Fruit fly (Drosophila melanogaster): ENCODE results near the gene CG13014.
A peak's percentile ranks its signal among the peaks of the same experiment; 100 is the strongest.

The CG13014 gene

DNA sequence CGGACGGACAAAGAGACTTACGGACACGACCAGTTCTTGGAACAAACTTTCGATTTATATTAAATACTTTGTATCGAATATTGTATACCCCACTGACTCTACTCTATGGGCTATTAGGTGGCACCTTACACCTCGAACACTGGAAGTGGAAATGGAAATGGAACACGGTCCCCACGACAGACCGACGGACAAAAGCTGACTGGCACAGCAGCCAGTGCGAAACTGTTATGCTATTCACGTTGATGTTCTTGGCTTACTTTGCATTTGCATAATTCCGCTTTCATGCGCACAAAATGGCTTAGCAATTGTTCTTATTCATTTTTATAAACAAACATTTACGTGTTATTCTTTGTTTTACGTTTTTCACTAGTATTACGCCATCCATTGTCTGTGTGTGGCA lies 13.6 kb upstream of the CG13014 start:
- no peak for TF ChIP-seq insv (optimal IDR thresholded peaks at IDR 0.05)
- no peak for TF ChIP-seq h (optimal IDR thresholded peaks at IDR 0.05)
- no peak for TF ChIP-seq psq (optimal IDR thresholded peaks at IDR 0.05)
- no peak for TF ChIP-seq Myc (optimal IDR thresholded peaks at IDR 0.05)
- no peak for TF ChIP-seq ttk (optimal IDR thresholded peaks at IDR 0.05)
- no peak for TF ChIP-seq Sin3A (optimal IDR thresholded peaks at IDR 0.05)

DNA sequence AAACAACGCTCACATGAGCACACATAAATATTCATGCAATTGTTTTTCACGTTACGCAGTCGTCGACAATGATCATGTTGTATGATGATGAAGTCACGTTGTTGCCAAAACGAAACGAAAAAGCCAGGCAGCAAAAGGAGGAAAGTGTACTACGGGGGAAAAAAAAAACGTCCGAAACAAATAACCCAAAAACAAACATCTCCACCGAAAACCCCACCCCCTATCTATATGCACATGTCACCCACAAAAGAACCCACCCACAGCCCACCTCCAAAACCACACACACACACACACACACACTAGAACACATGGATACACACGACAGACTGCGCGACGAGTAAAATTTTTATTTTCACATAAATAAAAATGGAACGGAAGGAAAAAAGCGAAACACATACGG lies 12.6 kb upstream of the CG13014 start:
- TF ChIP-seq insv (optimal IDR thresholded peaks at IDR 0.05) (no peak), h (optimal IDR thresholded peaks at IDR 0.05) (no peak), Myc (optimal IDR thresholded peaks at IDR 0.05) (no peak), ttk (optimal IDR thresholded peaks at IDR 0.05) (no peak)

DNA sequence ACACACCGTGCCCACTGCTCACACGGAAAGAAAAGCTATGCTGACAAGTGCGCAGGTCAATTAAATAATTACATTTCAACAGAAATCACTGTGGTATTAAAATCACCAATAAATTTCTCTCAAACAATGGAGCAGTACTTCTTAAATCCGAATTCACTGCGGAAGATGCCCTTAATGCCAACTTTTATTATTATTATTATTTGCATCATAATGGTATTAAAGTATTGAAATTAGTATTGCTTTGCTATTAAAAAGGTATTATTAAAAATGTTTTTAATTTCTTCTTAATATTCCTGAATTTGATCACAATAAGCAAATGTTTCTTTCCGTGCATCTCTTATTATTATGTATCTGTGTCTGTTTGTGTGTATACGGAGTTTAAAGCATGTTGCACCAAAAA lies 7.7 kb upstream of the CG13014 start:
- TF ChIP-seq Myc (optimal IDR thresholded peaks at IDR 0.05) (no peak), insv (optimal IDR thresholded peaks at IDR 0.05) (no peak), ttk (optimal IDR thresholded peaks at IDR 0.05) (no peak), Sin3A (optimal IDR thresholded peaks at IDR 0.05) (no peak), psq (optimal IDR thresholded peaks at IDR 0.05) (no peak), h (optimal IDR thresholded peaks at IDR 0.05) (no peak)

DNA sequence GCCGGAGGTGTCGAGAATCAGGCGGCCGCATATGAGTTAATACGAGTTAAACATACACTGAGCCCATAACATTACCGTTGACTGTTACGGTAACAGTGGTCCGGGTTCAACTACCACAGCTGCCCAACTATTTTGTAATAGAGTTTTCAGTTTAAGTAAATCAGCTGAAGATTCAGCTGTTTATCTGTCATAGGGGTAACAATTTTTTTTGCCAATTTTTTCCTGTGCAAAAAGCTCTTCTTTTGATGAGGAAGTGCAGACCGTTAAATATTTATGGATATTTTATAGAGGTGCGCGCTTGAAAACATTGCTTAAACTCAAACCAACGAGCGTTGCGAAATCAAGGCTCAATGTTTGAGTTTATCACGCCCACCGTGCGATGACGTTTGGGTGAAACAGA lies 6.0 kb upstream of the CG13014 start:
- TF ChIP-seq psq (optimal IDR thresholded peaks at IDR 0.05) (no peak), Myc (optimal IDR thresholded peaks at IDR 0.05) (no peak), ttk (optimal IDR thresholded peaks at IDR 0.05) (no peak), Sin3A (optimal IDR thresholded peaks at IDR 0.05) (no peak), insv (optimal IDR thresholded peaks at IDR 0.05) (no peak), h (optimal IDR thresholded peaks at IDR 0.05) (no peak)

DNA sequence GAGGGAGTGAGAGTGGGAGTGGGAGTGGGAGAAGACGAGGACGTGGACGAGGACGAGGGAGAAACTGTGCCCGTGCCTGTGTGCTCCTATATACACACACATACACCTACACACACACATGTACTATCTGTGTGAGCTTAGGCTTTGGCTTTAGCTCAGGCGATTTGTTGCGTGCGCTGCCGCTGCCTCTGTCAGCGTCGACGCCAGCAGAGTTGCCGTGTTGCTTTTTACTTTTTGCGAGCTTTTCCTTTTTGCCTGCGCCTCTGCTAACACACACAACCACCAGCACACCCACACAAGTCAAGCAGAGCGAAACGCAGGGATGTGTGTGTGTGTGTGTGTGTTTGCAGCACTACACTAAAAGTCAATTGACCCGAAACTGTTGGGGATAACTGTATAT lies 5.5 kb upstream of the CG13014 start:
- TF ChIP-seq insv (optimal IDR thresholded peaks at IDR 0.05) (no peak), ttk (optimal IDR thresholded peaks at IDR 0.05) (no peak), psq (optimal IDR thresholded peaks at IDR 0.05) (no peak), h (optimal IDR thresholded peaks at IDR 0.05) (no peak), Myc (optimal IDR thresholded peaks at IDR 0.05) (no peak), Sin3A (optimal IDR thresholded peaks at IDR 0.05) (no peak)

DNA sequence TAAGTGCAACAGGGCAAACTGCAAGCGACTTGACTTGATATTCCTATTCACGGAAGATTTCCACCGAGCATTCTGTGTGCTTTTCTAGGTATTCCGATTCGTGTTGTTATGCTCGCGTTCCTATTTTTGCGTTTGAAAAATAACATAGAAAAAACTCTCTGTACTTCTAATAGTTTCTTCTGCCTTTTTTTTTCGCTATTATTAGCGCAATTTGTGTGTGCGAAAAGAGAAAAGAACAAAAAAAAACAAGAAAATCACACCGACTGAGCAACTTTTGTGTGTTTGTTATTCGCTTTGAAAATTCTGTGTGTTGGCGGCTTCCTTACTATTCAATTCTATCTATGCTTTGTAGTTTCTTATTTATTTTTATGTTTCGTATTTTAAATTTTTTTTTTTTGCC lies 3.9 kb upstream of the CG13014 start:
- TF ChIP-seq psq (optimal IDR thresholded peaks at IDR 0.05), result no peak

DNA sequence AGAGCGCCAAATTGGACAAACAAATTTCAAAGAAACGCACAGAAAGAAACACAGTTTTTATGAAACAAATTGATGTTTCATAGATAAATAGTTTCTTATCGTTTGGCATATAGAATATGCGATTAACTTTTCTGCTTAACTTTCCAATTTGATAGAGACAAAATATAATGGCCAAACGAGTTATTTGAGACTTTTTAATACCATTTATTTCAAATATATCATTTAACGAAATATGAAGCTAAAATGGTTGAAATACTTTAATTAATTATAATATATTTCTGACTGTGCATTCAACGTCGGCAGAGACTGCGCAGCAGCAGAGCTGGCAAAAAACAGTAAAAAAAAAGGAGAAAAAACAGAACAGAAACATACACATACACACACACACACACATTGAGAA lies 2.1 kb upstream of the CG13014 start:
- no peak for TF ChIP-seq h (optimal IDR thresholded peaks at IDR 0.05)
- no peak for TF ChIP-seq insv (optimal IDR thresholded peaks at IDR 0.05)
- TF ChIP-seq psq (optimal IDR thresholded peaks at IDR 0.05), result no peak
- no peak for TF ChIP-seq Sin3A (optimal IDR thresholded peaks at IDR 0.05)
- TF ChIP-seq Myc (optimal IDR thresholded peaks at IDR 0.05), result no peak
- no peak for TF ChIP-seq ttk (optimal IDR thresholded peaks at IDR 0.05)

DNA sequence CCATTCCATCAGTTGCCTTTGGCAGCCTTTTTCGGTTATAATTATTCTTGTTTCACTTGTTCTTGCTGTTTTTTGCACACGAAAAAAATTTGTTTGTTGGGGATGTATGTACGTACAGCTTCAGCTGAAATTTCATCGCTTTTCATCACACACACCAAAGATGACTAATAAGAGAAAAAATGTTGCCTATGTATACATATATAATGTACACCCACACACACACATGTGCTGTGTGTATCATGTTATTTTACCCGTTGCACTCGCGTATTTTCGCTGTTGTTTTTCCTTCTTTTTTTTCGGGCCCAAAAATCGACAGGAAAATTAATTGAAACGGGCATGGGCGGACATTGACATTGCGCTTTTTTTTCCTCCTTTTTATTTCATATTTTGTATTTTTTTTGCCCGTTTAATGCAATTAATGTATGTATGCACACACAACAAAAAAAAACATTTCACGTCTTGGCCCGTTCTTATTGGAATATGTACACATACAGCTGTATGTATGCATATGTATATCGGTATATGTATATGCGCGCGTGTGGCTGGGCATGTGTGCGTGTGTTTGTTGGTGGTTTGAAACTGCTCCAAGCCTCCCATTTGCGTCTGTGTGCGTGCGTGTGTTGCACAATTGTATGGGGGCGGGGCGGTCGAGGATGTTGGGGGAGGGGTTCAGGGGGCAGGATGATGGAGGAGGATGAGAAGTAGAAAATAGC lies 1.3 kb upstream of the CG13014 start:
- TF ChIP-seq Sin3A (optimal IDR thresholded peaks at IDR 0.05), result no peak
- no peak for TF ChIP-seq Myc (optimal IDR thresholded peaks at IDR 0.05)
- no peak for TF ChIP-seq psq (optimal IDR thresholded peaks at IDR 0.05)
- no peak for TF ChIP-seq insv (optimal IDR thresholded peaks at IDR 0.05)
- TF ChIP-seq ttk (optimal IDR thresholded peaks at IDR 0.05), result no peak
- TF ChIP-seq h (optimal IDR thresholded peaks at IDR 0.05), result no peak

DNA sequence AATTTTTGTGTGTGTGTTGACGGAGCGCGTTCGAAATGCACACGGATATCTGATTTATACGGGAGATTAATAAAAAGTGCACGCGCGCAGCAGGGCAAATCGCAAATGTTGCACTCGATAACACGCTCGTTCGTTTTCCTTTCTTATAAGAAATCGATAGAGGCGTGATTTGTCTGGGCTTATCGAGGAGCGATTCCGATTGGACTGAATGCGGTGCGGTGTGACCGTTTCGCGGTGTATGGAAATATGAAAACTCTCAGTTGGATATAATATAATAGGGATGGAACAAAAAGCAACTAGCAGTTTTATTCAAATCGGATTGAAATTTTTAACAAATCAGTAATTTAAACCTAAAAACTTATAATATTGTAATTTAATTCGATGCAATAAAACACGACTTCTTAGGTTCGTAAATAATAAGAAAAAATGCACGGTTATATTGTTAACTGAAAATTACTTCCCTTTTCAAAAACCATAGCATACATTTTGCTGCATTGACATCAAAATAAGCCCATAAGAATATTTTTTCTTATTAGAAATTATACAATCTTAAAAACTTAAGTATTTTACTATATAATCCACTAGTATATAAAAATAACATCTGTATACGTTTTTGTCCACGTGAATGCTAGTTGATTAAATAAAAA lies 529 bp upstream of the CG13014 start, which contains the start of gene CanA-14F:
TSS of gene CanA-14F (minus strand) at position 152 of the 647 bp plus-strand sequence.
- TF ChIP-seq Myc (optimal IDR thresholded peaks at IDR 0.05) (no peak), Sin3A (optimal IDR thresholded peaks at IDR 0.05) (no peak), ttk (optimal IDR thresholded peaks at IDR 0.05) (no peak), psq (optimal IDR thresholded peaks at IDR 0.05) (no peak), insv (optimal IDR thresholded peaks at IDR 0.05) (no peak), h (optimal IDR thresholded peaks at IDR 0.05) (no peak)

DNA sequence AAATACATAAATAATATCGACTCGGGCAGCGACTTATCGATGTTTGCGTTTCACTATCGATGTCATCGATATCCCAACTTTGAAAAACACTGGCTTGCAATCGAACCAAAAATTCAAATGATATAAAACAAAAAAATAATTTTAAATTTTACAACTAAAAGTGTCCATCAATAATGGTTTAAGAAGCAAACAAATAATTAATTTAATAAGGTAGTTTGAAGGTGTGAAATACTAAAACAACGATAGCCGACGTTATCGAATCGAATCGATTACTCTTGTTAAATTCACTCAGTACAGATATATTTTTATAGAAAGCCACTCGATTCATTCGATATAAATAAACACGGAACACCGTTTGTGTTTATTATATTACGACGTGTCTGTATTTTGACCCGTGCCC lies 5.7 kb downstream of the CG13014 start, which contains the start of the genes SMC3 and Ubc7:
TSS of gene SMC3 (minus strand) at position 22 of the 400 bp plus-strand sequence.
TSS of gene Ubc7 (plus strand) at position 260 of the 400 bp plus-strand sequence.
- TF ChIP-seq Myc (optimal IDR thresholded peaks at IDR 0.05), result no peak
- no peak for TF ChIP-seq insv (optimal IDR thresholded peaks at IDR 0.05)
- no peak for TF ChIP-seq Sin3A (optimal IDR thresholded peaks at IDR 0.05)
- peak; percentile 92 for TF ChIP-seq psq (optimal IDR thresholded peaks at IDR 0.05)
- TF ChIP-seq ttk (optimal IDR thresholded peaks at IDR 0.05), result no peak
- TF ChIP-seq h (optimal IDR thresholded peaks at IDR 0.05), result no peak

DNA sequence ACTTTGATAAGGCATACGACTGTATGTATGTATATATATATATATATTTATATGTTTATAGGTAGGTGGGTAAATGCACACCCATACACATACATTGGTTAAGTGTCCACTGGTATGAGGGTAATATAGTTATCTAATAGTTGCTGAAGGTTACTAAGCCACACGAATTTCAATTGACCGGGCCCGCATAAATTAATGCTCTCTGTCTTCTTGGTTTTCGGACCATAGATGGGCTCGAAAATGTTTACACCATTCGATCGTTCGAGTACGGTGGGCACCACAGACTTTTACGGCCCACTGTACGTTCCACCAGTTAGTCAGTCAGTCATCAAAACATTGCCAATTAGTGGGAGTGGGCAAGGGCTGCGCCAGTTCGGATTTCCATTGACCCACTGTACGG lies 7.7 kb downstream of the CG13014 start:
- TF ChIP-seq Sin3A (optimal IDR thresholded peaks at IDR 0.05) (no peak), ttk (optimal IDR thresholded peaks at IDR 0.05) (no peak), Myc (optimal IDR thresholded peaks at IDR 0.05) (no peak), h (optimal IDR thresholded peaks at IDR 0.05) (no peak), psq (optimal IDR thresholded peaks at IDR 0.05) (no peak), insv (optimal IDR thresholded peaks at IDR 0.05) (no peak)

DNA sequence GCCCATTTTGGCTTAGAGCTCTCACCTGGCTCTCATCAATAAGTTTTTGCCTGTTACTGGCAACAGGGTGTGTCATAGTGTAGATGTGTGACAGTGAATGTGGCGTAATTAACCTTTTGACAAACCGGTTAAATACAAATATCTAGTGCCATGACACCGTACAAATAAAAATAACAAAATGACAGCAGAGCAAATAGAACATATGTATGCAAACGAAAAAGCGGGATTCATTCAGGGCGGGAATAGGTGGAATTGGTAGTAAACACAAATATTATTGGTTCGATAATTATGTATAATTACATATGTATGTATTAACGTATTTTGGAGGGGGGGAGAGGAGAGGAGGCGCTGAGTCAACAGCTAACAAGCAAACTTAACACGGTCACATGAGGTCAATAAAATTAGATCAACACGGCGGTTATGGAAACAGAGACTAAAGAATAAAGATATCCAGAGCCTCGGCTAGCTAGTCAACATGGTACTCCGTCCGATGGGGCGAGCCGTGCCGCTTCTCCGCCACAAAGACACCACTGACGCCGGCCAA lies 8.6 kb downstream of the CG13014 start:
- TF ChIP-seq ttk (optimal IDR thresholded peaks at IDR 0.05), result no peak
